Worm (Caenorhabditis elegans) whole organism, L4/young adult: ENCODE measurements around the gene Y113G7C.1.

ENCODE experiments used
- W03F9.2 ChIP-seq: fragments of 150-350 bp; optimal IDR thresholded peaks from 2 replicates; lab custom pipeline; 2014; ENCODE audit warnings: missing biosample characterization, missing genetic modification characterization
- him-1 ChIP-seq: sonication (generic microtip); optimal IDR thresholded peaks from 2 replicates; lab custom pipeline; 2016; ENCODE audit warnings: missing genotype, missing genetic modification reagents, missing genetic modification characterization, missing compliant biosample characterization

DNA sequence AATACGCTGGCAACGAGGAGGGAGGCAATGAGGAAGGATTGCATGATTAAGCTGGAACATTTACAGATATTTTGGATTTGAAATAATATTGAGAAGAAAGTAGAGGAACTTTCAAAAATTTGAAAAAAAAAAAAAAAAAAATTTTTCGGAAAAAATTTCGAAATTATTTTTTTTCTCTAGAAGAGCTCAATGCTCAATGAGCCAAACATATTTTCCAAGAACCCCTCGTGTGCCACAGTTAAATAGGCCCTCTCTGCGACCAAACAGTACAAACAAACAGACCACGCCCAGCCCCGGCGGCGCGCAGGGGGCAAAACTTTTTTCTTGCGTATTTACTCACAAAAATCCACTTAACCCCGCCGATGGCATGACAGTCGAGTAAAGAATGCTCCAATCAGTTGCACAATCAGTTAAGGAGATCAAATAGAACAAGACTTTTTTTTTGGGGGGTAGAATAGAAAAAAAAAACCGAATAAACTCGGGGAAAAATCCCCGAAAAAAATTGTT is 37.7 kb upstream of the Y113G7C.1 start, which contains the start of gene pqn-94:
- TF ChIP-seq him-1 (tag; lab: Kevin White, UChicago) (no peak), W03F9.2 (no peak)
